Worm (Caenorhabditis elegans) whole organism, young adult: Measurements from ENCODE around the gene ubc-1.

Experiments used
- B0019.2 ChIP-seq: fragments of 200-800 bp; sonication (Bioruptor generic); conservative IDR thresholded peaks from 2 replicates; pipeline ENCODE4 v1.3.6; 2022; ENCODE audit warnings: missing genetic modification reagents, missing genetic modification characterization, missing compliant biosample characterization
- C17E4.6 ChIP-seq: fragments of 200-800 bp; sonication (Bioruptor generic); IDR thresholded peaks from 2 replicates; pipeline ENCODE4 v1.3.6; 2022; ENCODE audit warnings: missing genetic modification reagents, missing genetic modification characterization, missing compliant biosample characterization
- F23B12.7 ChIP-seq: sonication (generic microtip); optimal IDR thresholded peaks from 2 replicates; lab custom pipeline; 2017; ENCODE audit warnings: missing genetic modification characterization, mild to moderate bottlenecking, missing compliant biosample characterization, antibody characterized with exemption, moderate library complexity; ENCODE audit not compliant: insufficient read depth
- F57A8.1 ChIP-seq: fragments of 200-800 bp; sonication (Bioruptor generic); optimal IDR thresholded peaks from 2 replicates; lab custom pipeline; 2018; ENCODE audit warnings: mild to moderate bottlenecking, missing genetic modification characterization, moderate library complexity, missing compliant biosample characterization
- K11D2.4 ChIP-seq: fragments of 200-800 bp; sonication (Bioruptor generic); IDR thresholded peaks from 2 replicates; pipeline ENCODE4 v1.3.6; 2022; ENCODE audit warnings: missing genetic modification reagents, missing genetic modification characterization, missing compliant biosample characterization
- K12H6.12 ChIP-seq: fragments of 200-800 bp; sonication (Bioruptor generic); optimal IDR thresholded peaks from 2 replicates; lab custom pipeline; 2018; ENCODE audit warnings: mild to moderate bottlenecking, missing genetic modification characterization, missing compliant biosample characterization
- T07F8.4 ChIP-seq: sonication (generic microtip); optimal IDR thresholded peaks from 2 replicates; lab custom pipeline; 2016; ENCODE audit warnings: mild to moderate bottlenecking, missing genetic modification characterization, moderate library complexity, missing compliant biosample characterization
- Y67H2A.10 ChIP-seq: fragments of 200-800 bp; sonication (Bioruptor generic); conservative IDR thresholded peaks from 2 replicates; pipeline ENCODE4 v1.3.6; 2022; ENCODE audit warnings: missing genetic modification reagents, missing genetic modification characterization, missing compliant biosample characterization
- Y95B8A.8 ChIP-seq: fragments of 200-800 bp; sonication (Bioruptor generic); IDR thresholded peaks from 2 replicates; pipeline ENCODE4 v1.3.6; 2022; ENCODE audit warnings: missing genetic modification reagents, missing genetic modification characterization, missing compliant biosample characterization
- ama-1 ChIP-seq, 3 experiments: fragments of 150-350 bp in 1 of 3; sonication (generic microtip) in 2 of 3; optimal IDR thresholded peaks; 2 replicates each; lab custom pipeline; 2014 to 2018; ENCODE audit warnings: missing biosample characterization in 2 of 3, missing genetic modification characterization in 2 of 3, missing genetic modification reagents in 2 of 3
- aptf-3 ChIP-seq: fragments of 200-800 bp; sonication (Bioruptor generic); IDR thresholded peaks from 2 replicates; pipeline ENCODE4 v1.3.6; 2022; ENCODE audit warnings: missing genetic modification characterization, missing compliant biosample characterization
- atf-7 ChIP-seq: sonication (generic microtip); optimal IDR thresholded peaks from 2 replicates; lab custom pipeline; 2017; ENCODE audit warnings: mild to moderate bottlenecking, missing genetic modification characterization, missing compliant biosample characterization
- attf-5 ChIP-seq: fragments of 200-800 bp; sonication (Bioruptor generic); optimal IDR thresholded peaks from 2 replicates; lab custom pipeline; 2018; ENCODE audit warnings: mild to moderate bottlenecking, missing genetic modification characterization, missing compliant biosample characterization
- bed-1 ChIP-seq: fragments of 200-800 bp; sonication (Bioruptor generic); IDR thresholded peaks from 2 replicates; pipeline ENCODE4 v1.3.6; 2022; ENCODE audit warnings: missing genetic modification reagents, missing genetic modification characterization, missing compliant biosample characterization
- cebp-1 ChIP-seq, 2 experiments: fragments of 200-800 bp in 1 of 2; sonication (Bioruptor generic) in 1 of 2; sonication (generic microtip) in 1 of 2; IDR thresholded peaks in 1 of 2; optimal IDR thresholded peaks in 1 of 2; 2 replicates each; pipeline versions ENCODE4 v1.3.6 to Lab custom; 2017 to 2022; ENCODE audit warnings: missing compliant biosample characterization in 2 of 2, missing genetic modification characterization in 2 of 2, mild to moderate bottlenecking in 1 of 2, missing genetic modification reagents in 1 of 2, moderate library complexity in 1 of 2
- cebp-2 ChIP-seq: fragments of 200-800 bp; sonication (Bioruptor generic); IDR thresholded peaks from 2 replicates; pipeline ENCODE4 v1.3.6; 2022; ENCODE audit warnings: missing genetic modification characterization, missing compliant biosample characterization
- ceh-100 ChIP-seq: fragments of 200-800 bp; sonication (Bioruptor generic); IDR thresholded peaks from 2 replicates; pipeline ENCODE4 v1.3.6; 2022; ENCODE audit warnings: missing genetic modification reagents, missing genetic modification characterization, missing compliant biosample characterization
- dpff-1 ChIP-seq: sonication (generic microtip); optimal IDR thresholded peaks from 2 replicates; lab custom pipeline; 2017; ENCODE audit warnings: mild to moderate bottlenecking, missing genetic modification characterization, missing compliant biosample characterization
- efl-1 ChIP-seq: fragments of 150-350 bp; optimal IDR thresholded peaks from 2 replicates; lab custom pipeline; 2014; ENCODE audit warnings: missing biosample characterization, missing genetic modification reagents, missing genetic modification characterization
- fkh-3 ChIP-seq: sonication (generic microtip); optimal IDR thresholded peaks from 2 replicates; lab custom pipeline; 2016; ENCODE audit warnings: mild to moderate bottlenecking, missing genetic modification characterization, missing compliant biosample characterization
- him-1 ChIP-seq: sonication (generic microtip); optimal IDR thresholded peaks from 2 replicates; lab custom pipeline; 2016; ENCODE audit warnings: missing genotype, missing genetic modification reagents, missing genetic modification characterization, missing compliant biosample characterization
- hsf-1 ChIP-seq: fragments of 200-800 bp; sonication (Bioruptor generic); IDR thresholded peaks from 2 replicates; pipeline ENCODE4 v1.3.6; 2022; ENCODE audit warnings: missing genetic modification reagents, missing genetic modification characterization, missing compliant biosample characterization
- lin-54 ChIP-seq: fragments of 200-800 bp; sonication (Bioruptor generic); optimal IDR thresholded peaks from 2 replicates; lab custom pipeline; 2018; ENCODE audit warnings: mild to moderate bottlenecking, missing genetic modification characterization, missing compliant biosample characterization
- lsy-27 ChIP-seq: sonication (generic microtip); optimal IDR thresholded peaks from 2 replicates; lab custom pipeline; 2017; ENCODE audit warnings: missing genetic modification characterization, mild to moderate bottlenecking, missing compliant biosample characterization, antibody characterized with exemption, missing genotype, borderline replicate concordance; ENCODE audit not compliant: insufficient read depth
- mes-4 ChIP-seq: sonication (generic microtip); optimal IDR thresholded peaks from 2 replicates; lab custom pipeline; 2016; ENCODE audit warnings: missing genotype, missing genetic modification characterization, missing compliant biosample characterization
- mxl-1 ChIP-seq: sonication (generic microtip); optimal IDR thresholded peaks from 2 replicates; lab custom pipeline; 2016; ENCODE audit warnings: missing genetic modification characterization, missing compliant biosample characterization
- nfya-2 ChIP-seq: fragments of 200-800 bp; sonication (Bioruptor generic); IDR thresholded peaks from 2 replicates; pipeline ENCODE4 v1.3.6; 2022; ENCODE audit warnings: missing genetic modification reagents, missing genetic modification characterization, missing compliant biosample characterization
- nhr-90 ChIP-seq: sonication (generic microtip); optimal IDR thresholded peaks from 2 replicates; lab custom pipeline; 2016; ENCODE audit warnings: missing genotype, mild to moderate bottlenecking, missing genetic modification characterization, missing compliant biosample characterization
- pbrm-1 ChIP-seq: fragments of 200-800 bp; sonication (Bioruptor generic); IDR thresholded peaks from 2 replicates; pipeline ENCODE4 v1.3.6; 2022; ENCODE audit warnings: missing genetic modification reagents, missing genetic modification characterization, missing compliant biosample characterization
- rpc-1 ChIP-seq, 2 experiments: fragments of 150-350 bp in 1 of 2; sonication (generic microtip) in 1 of 2; optimal IDR thresholded peaks; 2 replicates each; lab custom pipeline; 2014 to 2018; ENCODE audit warnings: missing biosample characterization in 1 of 2, missing genetic modification characterization in 1 of 2, missing genetic modification reagents in 1 of 2, missing genotype in 1 of 2
- tlf-1 ChIP-seq: fragments of 200-800 bp; sonication (Bioruptor generic); optimal IDR thresholded peaks from 2 replicates; lab custom pipeline; 2018; ENCODE audit warnings: mild to moderate bottlenecking, missing genetic modification characterization, missing compliant biosample characterization
- unc-62 ChIP-seq: fragments of 150-350 bp; optimal IDR thresholded peaks from 2 replicates; lab custom pipeline; 2014; ENCODE audit warnings: missing biosample characterization, missing genetic modification reagents, missing genetic modification characterization
- zfh-2 ChIP-seq: fragments of 200-800 bp; sonication (Bioruptor generic); conservative IDR thresholded peaks from 2 replicates; pipeline ENCODE4 v1.3.6; 2022; ENCODE audit warnings: missing genetic modification reagents, missing genetic modification characterization, missing compliant biosample characterization
- ztf-22 ChIP-seq: fragments of 200-800 bp; sonication (Bioruptor generic); optimal IDR thresholded peaks from 2 replicates; lab custom pipeline; 2018; ENCODE audit warnings: mild to moderate bottlenecking, missing genetic modification characterization, moderate library complexity, missing compliant biosample characterization
- ztf-25 ChIP-seq: fragments of 200-800 bp; sonication (Bioruptor generic); IDR thresholded peaks from 2 replicates; pipeline ENCODE4 v1.3.6; 2022; ENCODE audit warnings: missing genetic modification reagents, missing genetic modification characterization, missing compliant biosample characterization
- ztf-28 ChIP-seq: fragments of 200-800 bp; sonication (Bioruptor generic); IDR thresholded peaks from 2 replicates; pipeline ENCODE4 v1.3.6; 2022; ENCODE audit warnings: missing genetic modification reagents, missing genetic modification characterization, missing compliant biosample characterization

Gene ubc-1

DNA sequence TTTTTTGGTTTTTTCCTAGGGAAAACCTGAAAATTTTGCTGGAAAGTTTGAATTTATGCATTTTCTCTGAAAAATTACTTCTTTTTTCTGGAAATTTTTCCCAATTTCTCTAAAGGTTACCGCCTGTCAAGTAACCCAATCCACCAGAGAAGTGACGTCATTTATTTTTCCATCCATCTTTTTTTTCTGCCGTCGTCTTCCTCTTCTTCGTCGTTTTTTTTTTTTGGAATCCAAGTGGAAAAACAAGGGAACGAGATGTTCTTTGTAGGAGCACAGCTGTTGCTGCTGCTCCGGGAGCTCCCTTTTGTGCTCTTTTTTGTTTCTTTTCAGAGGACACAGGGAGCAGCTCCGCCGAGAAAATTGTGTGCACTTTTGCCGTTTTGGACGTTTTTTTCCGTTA is 8.5 kb upstream of the ubc-1 start:
- TF ChIP-seq tlf-1 (GFP tag; lab: Kevin White, UChicago) = no peak
- TF ChIP-seq ztf-25 (GFP tag; lab: Robert Waterston, UW) = no peak
- TF ChIP-seq B0019.2 (GFP tag; lab: Robert Waterston, UW) = no peak
- no peak for TF ChIP-seq lin-54 (GFP tag; lab: Kevin White, UChicago)
- peak; percentile 62 for TF ChIP-seq atf-7 (tag; lab: Kevin White, UChicago)
- TF ChIP-seq K11D2.4 (GFP tag; lab: Robert Waterston, UW) = 0 out of 2 replicates have a peak, but pooled peaks have one; percentile 36
- no peak for TF ChIP-seq bed-1 (GFP tag; lab: Robert Waterston, UW)
- no peak for TF ChIP-seq efl-1
- TF ChIP-seq zfh-2 (GFP tag; lab: Robert Waterston, UW) = no peak
- no peak for TF ChIP-seq ama-1 (optimal IDR thresholded peaks at IDR 0.05; lab: Kevin White, UChicago)
- no peak for TF ChIP-seq ama-1 (GFP tag; optimal IDR thresholded peaks at IDR 0.05; lab: Kevin White, UChicago)
- TF ChIP-seq Y67H2A.10 (GFP tag; lab: Robert Waterston, UW) = no peak
- TF ChIP-seq, all 124 proteins: peak for 2

- TF ChIP-seq rpc-1 (optimal IDR thresholded peaks at IDR 0.05; lab: Kevin White, UChicago) (no peak), rpc-1 (tag; optimal IDR thresholded peaks at IDR 0.05; lab: Kevin White, UChicago) (no peak), cebp-1 (GFP tag; IDR thresholded peaks at IDR 0.05; lab: Robert Waterston, UW) (no peak), cebp-1 (tag; optimal IDR thresholded peaks at IDR 0.05; lab: Kevin White, UChicago) (peak; percentile 67), hsf-1 (no peak)
These were observed 5.9 kb upstream of the ubc-1 start for ce11 chrIV:4096940-4097339.

- TF ChIP-seq C17E4.6 = no peak
- TF ChIP-seq F57A8.1 (GFP tag; lab: Kevin White, UChicago) = no peak
- TF ChIP-seq unc-62 = no peak
- no peak for TF ChIP-seq lsy-27 (tag; lab: Kevin White, UChicago)
- no peak for TF ChIP-seq fkh-3 (tag; lab: Kevin White, UChicago)
- no peak for TF ChIP-seq cebp-2
- TF ChIP-seq him-1 (tag; lab: Kevin White, UChicago) = no peak
- no peak for TF ChIP-seq ceh-100 (GFP tag; lab: Robert Waterston, UW)
- no peak for TF ChIP-seq mxl-1 (tag; lab: Kevin White, UChicago)
- no peak for TF ChIP-seq aptf-3 (GFP tag; lab: Robert Waterston, UW)
- no peak for TF ChIP-seq efl-1
- no peak for TF ChIP-seq attf-5 (GFP tag; lab: Kevin White, UChicago)
- TF ChIP-seq nhr-90 (tag; lab: Kevin White, UChicago) = no peak
- no peak for TF ChIP-seq nfya-2 (GFP tag; lab: Robert Waterston, UW)
- TF ChIP-seq dpff-1 = no peak
- no peak for TF ChIP-seq pbrm-1 (GFP tag; lab: Robert Waterston, UW)
These were observed 3.0 kb upstream of the ubc-1 start for ce11 chrIV:4099773-4100172.

- TF ChIP-seq ztf-22 (GFP tag; lab: Kevin White, UChicago) = no peak
- no peak for TF ChIP-seq F23B12.7
- no peak for TF ChIP-seq mes-4
- no peak for TF ChIP-seq rpc-1 (optimal IDR thresholded peaks at IDR 0.05; lab: Kevin White, UChicago)
- no peak for TF ChIP-seq rpc-1 (tag; optimal IDR thresholded peaks at IDR 0.05; lab: Kevin White, UChicago)
- TF ChIP-seq unc-62 = no peak
- no peak for TF ChIP-seq K12H6.12 (tag; lab: Kevin White, UChicago)
- TF ChIP-seq cebp-1 (GFP tag; IDR thresholded peaks at IDR 0.05; lab: Robert Waterston, UW) = no peak
- no peak for TF ChIP-seq cebp-1 (tag; optimal IDR thresholded peaks at IDR 0.05; lab: Kevin White, UChicago)
- TF ChIP-seq Y95B8A.8 = no peak
- TF ChIP-seq T07F8.4 (tag; lab: Kevin White, UChicago) = no peak
- no peak for TF ChIP-seq ztf-28 (GFP tag; lab: Robert Waterston, UW)
These were observed 5.9 kb downstream of the ubc-1 start, which contains the start of gene C35B1.7 for ce11 chrIV:4108767-4109166. C35B1.7 (plus strand) TSS chrIV:4109067.
